Worm (Caenorhabditis elegans) whole organism, midembryonic: Measurements from ENCODE around the gene T25B9.4.
A peak's percentile ranks its signal among the peaks of the same experiment; 100 is the strongest.

Source experiments
- T22C8.4 ChIP-seq: fragments of 200-800 bp; sonication (Bioruptor generic); IDR thresholded peaks from 2 replicates; pipeline ENCODE4 v1.3.6; 2022; ENCODE audit warnings: missing genetic modification characterization, missing compliant biosample characterization
- cog-1 ChIP-seq: sonication (generic microtip); optimal IDR thresholded peaks from 2 replicates; lab custom pipeline; 2016; ENCODE audit warnings: missing genetic modification characterization, missing compliant biosample characterization
- flt-1 ChIP-seq: fragments of 200-800 bp; sonication (Bioruptor generic); IDR thresholded peaks from 2 replicates; pipeline ENCODE4 v1.3.6; 2022; ENCODE audit warnings: missing genetic modification characterization, missing compliant biosample characterization
- klf-2 ChIP-seq: fragments of 200-800 bp; sonication (Bioruptor generic); conservative IDR thresholded peaks from 2 replicates; pipeline ENCODE4 v1.3.6; 2022; ENCODE audit warnings: missing genetic modification reagents, missing genetic modification characterization, missing compliant biosample characterization
- med-1 ChIP-seq: sonication (generic microtip); optimal IDR thresholded peaks from 2 replicates; lab custom pipeline; 2017; ENCODE audit warnings: missing genetic modification characterization, mild to moderate bottlenecking, missing compliant biosample characterization, antibody characterized with exemption, missing genetic modification reagents; ENCODE audit not compliant: insufficient read depth
- ref-1 ChIP-seq: fragments of 200-800 bp; sonication (Bioruptor generic); conservative IDR thresholded peaks from 2 replicates; pipeline ENCODE4 v1.3.6; 2022; ENCODE audit warnings: missing genetic modification reagents, missing genetic modification characterization, missing compliant biosample characterization
- tab-1 ChIP-seq: fragments of 200-800 bp; sonication (Bioruptor generic); IDR thresholded peaks from 2 replicates; pipeline ENCODE4 v1.3.6; 2022; ENCODE audit warnings: missing genetic modification characterization, missing compliant biosample characterization
- ztf-23 ChIP-seq: fragments of 200-800 bp; sonication (Bioruptor generic); IDR thresholded peaks from 2 replicates; pipeline ENCODE4 v1.3.6; 2022; ENCODE audit warnings: missing genetic modification reagents, missing genetic modification characterization, missing compliant biosample characterization
- ztf-29 ChIP-seq: fragments of 200-800 bp; sonication (Bioruptor generic); IDR thresholded peaks from 2 replicates; pipeline ENCODE4 v1.3.6; 2022; ENCODE audit warnings: missing genetic modification reagents, missing genetic modification characterization, missing compliant biosample characterization

The T25B9.4 gene

DNA sequence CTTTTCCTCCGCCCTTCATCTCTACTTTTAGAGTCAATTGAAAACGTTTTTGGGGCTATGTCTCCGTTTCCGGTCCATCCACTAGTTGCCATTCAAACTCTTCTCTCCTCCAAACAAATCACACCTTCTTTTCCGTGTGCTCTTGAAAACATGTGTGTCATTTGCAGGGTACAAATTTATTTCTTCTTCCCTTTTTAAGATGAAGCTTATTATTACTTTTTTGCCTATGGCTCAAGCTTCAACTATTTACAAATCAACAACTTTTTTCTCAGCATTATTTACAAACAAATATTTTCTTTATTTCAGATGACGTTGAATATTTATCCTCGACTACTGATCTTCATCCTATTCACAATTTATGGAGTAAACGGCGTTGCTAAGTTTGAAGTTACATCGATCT is 13.0 kb downstream of the T25B9.4 start, which contains the start of gene T25B9.3:
T25B9.3 (plus strand) TSS at position 301 of the 400 bp plus-strand sequence.
- TF ChIP-seq med-1 (GFP tag; lab: Kevin White, UChicago), result no peak
- no peak for TF ChIP-seq tab-1 (GFP tag; lab: Robert Waterston, UW)
- TF ChIP-seq ref-1 (GFP tag; lab: Robert Waterston, UW), result no peak
- no peak for TF ChIP-seq ztf-29 (GFP tag; lab: Robert Waterston, UW)
- TF ChIP-seq ztf-23 (GFP tag; lab: Robert Waterston, UW), result no peak
- TF ChIP-seq cog-1 (tag; lab: Kevin White, UChicago), result no peak

ce11 chrIV:10738328-10738727 is 19.2 kb downstream of the T25B9.4 start, which contains the start of gene ssp-34:
ssp-34 (minus strand) TSS chrIV:10738602.
- no peak for TF ChIP-seq ref-1 (GFP tag; lab: Robert Waterston, UW)
- TF ChIP-seq ztf-23 (GFP tag; lab: Robert Waterston, UW), result no peak
- TF ChIP-seq cog-1 (tag; lab: Kevin White, UChicago), result no peak
- TF ChIP-seq med-1 (GFP tag; lab: Kevin White, UChicago), result no peak
- TF ChIP-seq flt-1 (GFP tag; lab: Robert Waterston, UW), result no peak
- TF ChIP-seq ztf-29 (GFP tag; lab: Robert Waterston, UW), result no peak
- TF ChIP-seq tab-1 (GFP tag; lab: Robert Waterston, UW), result no peak
- TF ChIP-seq klf-2, result no peak
- TF ChIP-seq T22C8.4 (GFP tag; lab: Robert Waterston, UW), result no peak

DNA sequence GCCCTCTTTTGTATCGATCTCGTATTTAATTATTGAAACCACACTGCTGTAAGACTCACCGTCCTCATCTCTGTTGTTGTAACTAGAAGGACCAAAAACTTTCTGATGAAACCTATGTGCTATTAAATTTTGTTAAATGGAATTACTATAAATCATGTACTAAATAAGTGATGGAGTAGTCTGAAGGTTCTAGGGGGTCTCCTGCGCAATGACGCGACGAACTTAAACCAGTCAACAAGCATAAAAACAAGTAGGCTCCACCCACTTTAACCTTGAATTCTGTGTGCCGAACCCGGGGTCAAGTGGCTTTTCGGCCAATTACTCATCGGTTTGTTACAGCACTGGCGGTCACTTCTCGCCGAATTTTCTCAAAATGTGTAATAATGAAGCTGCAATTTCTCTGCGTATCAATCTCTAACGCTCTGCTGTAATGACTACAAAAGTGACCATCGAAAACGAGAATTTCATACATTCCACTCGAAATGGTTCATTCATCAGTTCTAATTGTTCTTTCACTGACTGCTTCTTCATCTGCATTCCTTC is 20.4 kb downstream of the T25B9.4 start, which contains the start of gene grl-21:
grl-21 (plus strand) TSS at position 464 of the 543 bp plus-strand sequence.
- TF ChIP-seq med-1 (GFP tag; lab: Kevin White, UChicago), result no peak
- TF ChIP-seq tab-1 (GFP tag; lab: Robert Waterston, UW), result no peak
- TF ChIP-seq ztf-23 (GFP tag; lab: Robert Waterston, UW), result no peak
- no peak for TF ChIP-seq cog-1 (tag; lab: Kevin White, UChicago)
- TF ChIP-seq T22C8.4 (GFP tag; lab: Robert Waterston, UW), result no peak
- no peak for TF ChIP-seq klf-2
- TF ChIP-seq ref-1 (GFP tag; lab: Robert Waterston, UW), result no peak
- no peak for TF ChIP-seq ztf-29 (GFP tag; lab: Robert Waterston, UW)
- no peak for TF ChIP-seq flt-1 (GFP tag; lab: Robert Waterston, UW)

DNA sequence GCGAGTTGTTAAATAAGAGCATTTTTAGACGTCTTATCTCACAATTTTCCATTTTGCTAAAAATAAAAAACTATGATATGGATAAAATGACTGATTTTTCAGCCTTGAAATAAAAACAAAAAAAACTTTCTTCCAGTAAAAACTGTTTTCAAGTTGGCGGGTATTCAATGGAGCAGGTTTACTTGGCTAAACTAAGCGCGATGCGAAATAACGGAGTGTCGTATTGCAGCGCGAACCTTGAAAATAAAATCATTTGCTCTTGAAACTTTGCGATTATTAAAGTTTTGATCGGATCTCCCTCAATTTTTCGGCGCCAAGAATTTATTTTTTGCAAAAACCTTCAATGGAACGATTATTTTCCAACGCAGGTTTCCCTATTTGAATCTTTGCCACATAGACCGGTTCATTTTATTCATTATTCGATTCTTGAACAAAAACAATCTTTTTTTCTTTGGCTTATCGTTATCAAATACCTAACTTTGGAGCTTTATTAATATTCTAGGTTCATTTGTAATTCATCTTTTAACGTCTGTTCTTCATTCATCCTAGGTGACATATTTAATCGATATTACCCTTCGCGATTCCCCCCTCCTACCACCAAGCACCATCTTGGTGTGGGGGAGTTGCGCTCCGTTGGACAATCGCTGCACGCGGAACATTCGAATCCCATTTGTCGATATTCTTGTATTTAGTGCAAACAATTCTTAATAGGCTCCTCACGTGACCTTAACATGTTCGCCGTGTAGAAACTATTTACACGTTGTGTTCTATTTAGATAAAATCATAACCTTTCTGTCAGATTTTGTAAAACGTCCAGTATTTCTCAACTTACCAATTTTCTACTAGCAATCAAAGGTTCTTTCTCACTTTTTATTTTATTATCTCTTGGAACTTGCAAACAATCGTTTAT is 22.7 kb downstream of the T25B9.4 start, which contains the start of the genes orc-5 and cyb-1:
orc-5 (minus strand) TSS at position 62 of the 910 bp plus-strand sequence.
cyb-1 (plus strand) TSS at position 690 of the 910 bp plus-strand sequence.
- peak; percentile 68 for TF ChIP-seq T22C8.4 (GFP tag; lab: Robert Waterston, UW)
- no peak for TF ChIP-seq cog-1 (tag; lab: Kevin White, UChicago)
- no peak for TF ChIP-seq ref-1 (GFP tag; lab: Robert Waterston, UW)
- TF ChIP-seq med-1 (GFP tag; lab: Kevin White, UChicago), result no peak

DNA sequence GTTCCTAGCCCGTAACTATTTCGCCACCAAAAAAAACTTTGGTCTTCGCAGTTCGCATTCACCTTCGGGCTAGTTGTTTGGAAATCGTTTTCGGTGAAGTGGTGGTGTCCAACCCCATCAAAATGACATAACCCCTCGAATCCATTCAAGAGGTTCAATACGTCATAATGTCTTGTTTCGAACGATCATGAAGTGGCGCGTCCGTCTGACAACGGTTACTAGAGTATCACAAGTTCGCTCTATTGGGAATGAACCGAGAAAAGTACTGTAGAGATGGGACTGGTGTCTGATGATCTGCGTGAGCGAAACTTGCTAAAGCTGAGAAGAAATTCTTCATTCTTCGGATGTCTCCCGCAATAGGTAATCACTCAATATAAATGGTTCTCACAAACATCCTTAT is 29.8 kb downstream of the T25B9.4 start, which contains the start of gene ZC168.2:
ZC168.2 (plus strand) TSS at position 301 of the 400 bp plus-strand sequence.
- TF ChIP-seq ztf-23 (GFP tag; lab: Robert Waterston, UW) (no peak), tab-1 (GFP tag; lab: Robert Waterston, UW) (no peak), T22C8.4 (GFP tag; lab: Robert Waterston, UW) (no peak), med-1 (GFP tag; lab: Kevin White, UChicago) (no peak), klf-2 (no peak), ref-1 (GFP tag; lab: Robert Waterston, UW) (no peak), ztf-29 (GFP tag; lab: Robert Waterston, UW) (no peak), cog-1 (tag; lab: Kevin White, UChicago) (no peak), flt-1 (GFP tag; lab: Robert Waterston, UW) (no peak)

- TF ChIP-seq ref-1 (GFP tag; lab: Robert Waterston, UW), result no peak
- no peak for TF ChIP-seq flt-1 (GFP tag; lab: Robert Waterston, UW)
- no peak for TF ChIP-seq med-1 (GFP tag; lab: Kevin White, UChicago)
- no peak for TF ChIP-seq ztf-29 (GFP tag; lab: Robert Waterston, UW)
- TF ChIP-seq T22C8.4 (GFP tag; lab: Robert Waterston, UW), result no peak
- TF ChIP-seq tab-1 (GFP tag; lab: Robert Waterston, UW), result no peak
- TF ChIP-seq cog-1 (tag; lab: Kevin White, UChicago), result no peak
- no peak for TF ChIP-seq ztf-23 (GFP tag; lab: Robert Waterston, UW)
Measured at ce11 chrIV:10718865-10719264, 38.7 kb downstream of the T25B9.4 start.

DNA sequence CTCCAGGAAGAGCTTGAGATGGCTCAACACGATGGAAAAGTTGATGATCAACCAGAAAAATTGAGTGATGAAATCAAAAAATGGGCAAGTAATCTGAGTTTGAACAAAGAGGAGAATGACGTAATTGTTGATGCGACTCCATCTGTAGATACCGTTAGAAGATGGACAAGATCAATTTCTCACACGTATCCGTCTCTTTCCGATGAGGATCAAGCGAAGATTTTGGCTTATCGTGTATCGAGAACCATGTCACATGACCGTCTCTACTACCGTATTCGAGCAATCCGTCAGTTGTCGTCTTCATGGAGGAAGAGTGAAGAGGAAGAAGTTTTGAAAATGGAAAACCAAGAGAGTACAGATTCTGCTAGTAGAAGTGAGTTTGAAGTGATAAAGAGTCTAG is 39.4 kb downstream of the T25B9.4 start:
- TF ChIP-seq flt-1 (GFP tag; lab: Robert Waterston, UW) (no peak), ref-1 (GFP tag; lab: Robert Waterston, UW) (no peak), tab-1 (GFP tag; lab: Robert Waterston, UW) (no peak), ztf-29 (GFP tag; lab: Robert Waterston, UW) (no peak), klf-2 (no peak), ztf-23 (GFP tag; lab: Robert Waterston, UW) (no peak), T22C8.4 (GFP tag; lab: Robert Waterston, UW) (no peak), cog-1 (tag; lab: Kevin White, UChicago) (no peak)

ce11 chrIV:10716348-10716747 is 41.2 kb downstream of the T25B9.4 start, which contains the start of gene ncx-3:
ncx-3 (plus strand) TSS chrIV:10716648.
- TF ChIP-seq klf-2 (no peak), ref-1 (GFP tag; lab: Robert Waterston, UW) (no peak), cog-1 (tag; lab: Kevin White, UChicago) (no peak), ztf-23 (GFP tag; lab: Robert Waterston, UW) (no peak), flt-1 (GFP tag; lab: Robert Waterston, UW) (no peak), med-1 (GFP tag; lab: Kevin White, UChicago) (no peak), ztf-29 (GFP tag; lab: Robert Waterston, UW) (no peak), T22C8.4 (GFP tag; lab: Robert Waterston, UW) (no peak), tab-1 (GFP tag; lab: Robert Waterston, UW) (no peak)
